Fruit fly (Drosophila melanogaster) whole organism, pupa: Measurements from ENCODE around the gene PolI.
A peak's percentile ranks its signal among the peaks of the same experiment; 100 is the strongest.

Experiments used
- CG10348 ChIP-seq: fragments of 200-800 bp; sonication (Bioruptor generic); IDR thresholded peaks from 2 replicates; pipeline ENCODE4 v1.3.6; 2022; ENCODE audit warnings: missing biosample characterization, missing genetic modification characterization
- CG12605 ChIP-seq: fragments of 200-800 bp; sonication (Bioruptor generic); IDR thresholded peaks from 2 replicates; pipeline ENCODE4 v1.3.6; 2022; ENCODE audit warnings: missing biosample characterization, missing genetic modification characterization
- CG13204 ChIP-seq: fragments of 200-800 bp; sonication (Bioruptor generic); optimal IDR thresholded peaks from 2 replicates; lab custom pipeline; 2018; ENCODE audit warnings: missing biosample characterization, mild to moderate bottlenecking, missing genetic modification characterization, moderate library complexity
- CG14655 ChIP-seq: fragments of 200-800 bp; sonication (Bioruptor generic); optimal IDR thresholded peaks from 3 replicates; lab custom pipeline; 2017; ENCODE audit warnings: mild to moderate bottlenecking, missing biosample characterization, missing genetic modification reagents, missing genetic modification characterization
- CG15710 ChIP-seq: fragments of 200-800 bp; sonication (Bioruptor generic); optimal IDR thresholded peaks from 2 replicates; lab custom pipeline; 2018; ENCODE audit warnings: missing biosample characterization, mild to moderate bottlenecking, missing genetic modification characterization, moderate library complexity
- CG17806 ChIP-seq: fragments of 200-800 bp; sonication (Bioruptor generic); optimal IDR thresholded peaks from 2 replicates; lab custom pipeline; 2018; ENCODE audit warnings: missing biosample characterization, mild to moderate bottlenecking, missing genetic modification characterization, moderate library complexity
- CG32121 ChIP-seq: fragments of 200-800 bp; sonication (Bioruptor generic); IDR thresholded peaks from 2 replicates; pipeline ENCODE4 v1.3.6; 2022; ENCODE audit warnings: missing biosample characterization, missing genetic modification characterization
- CG34367 ChIP-seq: fragments of 200-800 bp; sonication (Bioruptor generic); optimal IDR thresholded peaks from 2 replicates; lab custom pipeline; 2018; ENCODE audit warnings: missing biosample characterization, mild to moderate bottlenecking, missing genetic modification characterization
- CG4496 ChIP-seq: fragments of 200-800 bp; sonication (Bioruptor generic); IDR thresholded peaks from 3 replicates; pipeline ENCODE4 v1.3.6; 2022; ENCODE audit warnings: missing biosample characterization, missing genetic modification characterization
- CG8159 ChIP-seq: fragments of 200-800 bp; sonication (Bioruptor generic); optimal IDR thresholded peaks from 3 replicates; lab custom pipeline; 2018; ENCODE audit warnings: missing biosample characterization, mild to moderate bottlenecking, missing genetic modification characterization, moderate library complexity
- CG8301 ChIP-seq: fragments of 200-800 bp; sonication (Bioruptor generic); optimal IDR thresholded peaks from 2 replicates; lab custom pipeline; 2018; ENCODE audit warnings: missing biosample characterization, mild to moderate bottlenecking, missing genetic modification characterization
- CG9948 ChIP-seq: fragments of 200-800 bp; sonication (Bioruptor generic); optimal IDR thresholded peaks from 2 replicates; lab custom pipeline; 2018; ENCODE audit warnings: missing biosample characterization, mild to moderate bottlenecking, missing genetic modification characterization, moderate library complexity
- D1 ChIP-seq: fragments of 200-800 bp; sonication (Bioruptor generic); optimal IDR thresholded peaks from 2 replicates; lab custom pipeline; 2018; ENCODE audit warnings: missing biosample characterization, mild to moderate bottlenecking, missing genetic modification characterization, moderate library complexity
- EcR ChIP-seq: fragments of 200-800 bp; sonication (Bioruptor generic); optimal IDR thresholded peaks from 3 replicates; lab custom pipeline; 2019; ENCODE audit warnings: missing biosample characterization, missing genetic modification characterization, mild to moderate bottlenecking, moderate library complexity, missing genetic modification reagents
- Ets98B ChIP-seq: fragments of 200-800 bp; sonication (Bioruptor generic); IDR thresholded peaks from 2 replicates; pipeline ENCODE4 v1.3.6; 2022; ENCODE audit warnings: missing biosample characterization, missing genetic modification characterization
- Pif1A ChIP-seq: fragments of 200-800 bp; sonication (Bioruptor generic); optimal IDR thresholded peaks from 3 replicates; lab custom pipeline; 2016; ENCODE audit warnings: missing biosample characterization, missing genetic modification characterization
- Pif1B ChIP-seq: fragments of 200-800 bp; sonication (Bioruptor generic); optimal IDR thresholded peaks from 3 replicates; lab custom pipeline; 2016; ENCODE audit warnings: missing biosample characterization, missing genetic modification characterization
- Snoo ChIP-seq: fragments of 200-800 bp; sonication (Bioruptor generic); optimal IDR thresholded peaks from 3 replicates; lab custom pipeline; 2017; ENCODE audit warnings: missing biosample characterization, mild to moderate bottlenecking, missing genetic modification characterization, inconsistent platforms
- fd96Ca ChIP-seq: fragments of 200-800 bp; sonication (Bioruptor generic); IDR thresholded peaks from 3 replicates; pipeline ENCODE4 v1.3.6; 2022; ENCODE audit warnings: missing biosample characterization, missing genetic modification characterization
- gl ChIP-seq: fragments of 200-800 bp; sonication (Bioruptor generic); optimal IDR thresholded peaks from 2 replicates; lab custom pipeline; 2018; ENCODE audit warnings: missing biosample characterization, mild to moderate bottlenecking, missing genetic modification characterization
- rn ChIP-seq: fragments of 200-800 bp; sonication (Bioruptor generic); IDR thresholded peaks from 2 replicates; pipeline ENCODE4 v1.3.6; 2022; ENCODE audit warnings: missing biosample characterization, missing genetic modification characterization

PolI gene

DNA sequence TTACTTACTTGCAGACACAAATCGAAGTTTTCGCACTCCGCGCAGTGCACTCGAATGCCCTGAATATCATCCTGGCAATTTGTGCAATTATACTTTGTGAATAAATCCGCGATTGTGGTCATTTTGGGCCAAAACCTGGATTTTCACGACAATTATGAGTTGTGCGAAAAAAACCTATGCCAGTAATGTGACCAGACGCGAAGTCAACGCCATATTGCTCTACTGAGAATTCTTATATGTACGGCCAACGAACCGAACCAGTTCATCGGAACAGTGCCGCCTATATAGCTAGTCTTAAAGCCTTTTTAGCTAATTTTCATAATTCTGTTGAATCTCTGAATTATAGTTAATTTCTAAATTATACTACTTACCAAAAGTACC, 7.0 kb downstream of the PolI start, which contains the start of gene Ada2b:
TSS of gene Ada2b (minus strand) at position 214 of the 381 bp plus-strand sequence.
- no peak for TF ChIP-seq CG32121 (GFP tag; lab: Robert Waterston, UW)
- TF ChIP-seq CG4496 (GFP tag; lab: Robert Waterston, UW) = no peak
- TF ChIP-seq CG9948 = no peak
- no peak for TF ChIP-seq CG15710 (tag; lab: Kevin White, UChicago)
- TF ChIP-seq gl (tag; lab: Kevin White, UChicago) = no peak
- peak; percentile 35 for TF ChIP-seq EcR (GFP tag; lab: Kevin White, UChicago)
- no peak for TF ChIP-seq CG17806 (tag; lab: Kevin White, UChicago)
- TF ChIP-seq D1 (tag; lab: Kevin White, UChicago) = peak; percentile 41
- TF ChIP-seq rn (GFP tag; lab: Robert Waterston, UW) = no peak
- no peak for TF ChIP-seq CG10348 (GFP tag; lab: Robert Waterston, UW)
- no peak for TF ChIP-seq CG13204 (GFP tag; lab: Kevin White, UChicago)
- TF ChIP-seq Pif1A (GFP tag; lab: Kevin White, UChicago) = no peak

DNA sequence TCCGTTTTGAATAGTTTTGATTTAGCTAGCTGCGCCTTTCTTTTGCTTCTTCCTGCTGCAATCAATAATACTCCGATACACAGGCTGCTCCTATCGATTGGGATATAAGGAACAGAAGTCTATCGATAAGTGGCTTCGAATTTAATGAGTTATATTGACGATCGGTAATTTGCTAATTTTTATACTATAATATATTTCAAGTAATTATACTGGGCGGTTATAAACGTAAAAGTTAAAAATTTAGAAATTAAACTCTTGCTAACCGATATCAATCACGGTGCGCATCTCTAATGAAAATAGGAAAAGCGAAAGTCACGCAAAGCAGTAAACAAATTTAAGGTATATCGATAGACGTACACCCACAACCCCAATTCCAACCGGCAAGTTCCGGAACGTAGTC, 10.4 kb downstream of the PolI start, which contains the start of the genes CG9636, CG18749 and CG33722:
TSS of gene CG9636 (minus strand) at position 73 of the 400 bp plus-strand sequence.
TSS of gene CG18749 (plus strand) at position 336 of the 400 bp plus-strand sequence.
TSS of gene CG33722 (plus strand) at position 336 of the 400 bp plus-strand sequence.
- peak; percentile 4 for TF ChIP-seq EcR (GFP tag; lab: Kevin White, UChicago)
- TF ChIP-seq CG17806 (tag; lab: Kevin White, UChicago) = peak; percentile 41
- TF ChIP-seq gl (tag; lab: Kevin White, UChicago) = no peak
- TF ChIP-seq CG8159 (tag; lab: Kevin White, UChicago) = peak; percentile 40
- TF ChIP-seq Ets98B = peak; percentile 52; the same call in 1 of the 2 replicates
- TF ChIP-seq CG15710 (tag; lab: Kevin White, UChicago) = peak; percentile 58
- TF ChIP-seq Pif1A (GFP tag; lab: Kevin White, UChicago) = no peak
- TF ChIP-seq CG4496 (GFP tag; lab: Robert Waterston, UW) = peak; percentile 36; the same call in 1 of the 3 replicates
- TF ChIP-seq Pif1B (GFP tag; lab: Kevin White, UChicago) = peak; percentile 69
- TF ChIP-seq CG8301 (tag; lab: Kevin White, UChicago) = peak; percentile 52
- peak; percentile 26 for TF ChIP-seq D1 (tag; lab: Kevin White, UChicago)
- no peak for TF ChIP-seq CG12605 (GFP tag; lab: Robert Waterston, UW)
- no peak; the same call in 1 of the 2 replicates for TF ChIP-seq CG32121 (GFP tag; lab: Robert Waterston, UW)
- peak; percentile 45 for TF ChIP-seq Snoo (tag; lab: Kevin White, UChicago)

DNA sequence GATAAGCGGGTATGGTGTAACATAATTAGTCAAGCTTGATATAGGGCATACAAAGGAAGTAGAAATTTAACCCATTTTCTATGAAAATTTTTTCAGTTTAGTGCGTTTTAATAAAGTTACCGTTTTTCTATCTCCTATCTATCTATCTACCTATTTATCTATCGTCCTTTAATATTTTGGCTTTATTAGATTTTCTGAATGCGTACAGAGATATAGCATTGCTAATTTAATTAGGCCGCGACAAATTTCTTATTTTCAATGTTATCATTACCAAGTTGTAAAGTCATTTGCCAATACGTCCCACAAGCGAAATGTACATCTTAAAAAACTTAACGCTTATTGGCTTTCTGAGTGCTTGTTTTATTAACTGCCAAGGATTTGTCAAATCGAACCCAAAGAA, 14.8 kb downstream of the PolI start, which contains the start of gene CG15864:
TSS of gene CG15864 (plus strand) at position 301 of the 400 bp plus-strand sequence.
- no peak for TF ChIP-seq CG8301 (tag; lab: Kevin White, UChicago)
- TF ChIP-seq CG34367 (tag; lab: Kevin White, UChicago) = no peak
- no peak for TF ChIP-seq CG9948
- no peak for TF ChIP-seq fd96Ca (GFP tag; lab: Robert Waterston, UW)
- TF ChIP-seq gl (tag; lab: Kevin White, UChicago) = no peak
- no peak for TF ChIP-seq D1 (tag; lab: Kevin White, UChicago)
- no peak for TF ChIP-seq Snoo (tag; lab: Kevin White, UChicago)

DNA sequence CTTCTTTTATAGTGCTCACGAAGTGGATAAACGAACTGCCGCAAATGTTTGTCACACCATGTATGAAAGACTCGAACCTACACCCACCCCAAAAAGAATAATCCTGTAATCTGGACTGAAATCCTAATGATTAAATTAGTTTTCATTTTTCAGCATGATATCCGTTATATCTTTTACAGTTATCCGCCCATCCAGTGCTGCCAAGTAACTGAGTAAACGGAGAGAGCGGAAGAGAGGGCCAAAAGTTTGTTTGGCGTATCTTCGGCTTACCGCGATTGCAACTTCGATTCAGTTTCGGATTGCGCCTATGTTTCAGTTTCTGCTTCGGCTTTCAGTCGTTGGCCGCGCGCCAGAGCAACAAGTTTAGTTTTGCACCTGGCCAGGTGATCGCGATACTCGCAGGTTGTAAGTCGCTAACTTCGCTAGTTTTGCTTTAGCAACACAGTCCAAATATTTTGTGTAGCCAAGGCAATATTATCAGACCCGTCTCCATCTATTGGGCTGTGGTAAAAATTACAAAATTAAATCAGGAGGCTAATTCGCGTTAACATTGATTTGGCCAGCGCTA, 16.9 kb downstream of the PolI start, which contains the start of gene mtg:
TSS of gene mtg (plus strand) at position 332 of the 568 bp plus-strand sequence.
- TF ChIP-seq Ets98B = peak; percentile 31; the same call in 1 of the 2 replicates
- TF ChIP-seq CG8301 (tag; lab: Kevin White, UChicago) = no peak
- no peak for TF ChIP-seq CG9948
- peak; percentile 25; the same call in 1 of the 3 replicates for TF ChIP-seq fd96Ca (GFP tag; lab: Robert Waterston, UW)
- TF ChIP-seq D1 (tag; lab: Kevin White, UChicago) = no peak
- peak; percentile 17; the same call in 1 of the 3 replicates for TF ChIP-seq CG4496 (GFP tag; lab: Robert Waterston, UW)
- TF ChIP-seq rn (GFP tag; lab: Robert Waterston, UW) = 0 out of 2 replicates have a peak, but pooled peaks have one; percentile 11

DNA sequence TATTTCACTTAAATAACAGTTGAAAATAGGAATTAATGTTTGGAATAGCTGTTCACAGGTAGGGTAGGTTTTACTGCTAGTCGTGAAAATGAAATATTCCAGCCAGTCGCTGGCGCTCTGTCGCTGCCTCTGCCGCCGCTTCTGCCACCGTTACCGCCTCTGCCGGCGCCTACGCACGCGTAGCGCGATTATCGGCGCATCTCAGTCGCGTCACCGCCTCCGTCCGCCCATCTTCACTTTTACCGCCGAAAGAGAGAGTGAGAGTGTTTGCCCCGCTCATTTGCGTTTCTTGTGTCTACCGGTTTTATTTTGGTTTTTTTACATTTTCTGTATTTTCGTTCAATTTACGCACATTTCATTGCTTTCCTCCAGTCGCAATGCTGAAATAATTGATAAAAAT, 18.2 kb downstream of the PolI start:
- 0 out of 3 replicates have a peak, but pooled peaks have one; percentile 18 for TF ChIP-seq fd96Ca (GFP tag; lab: Robert Waterston, UW)
- TF ChIP-seq EcR (GFP tag; lab: Kevin White, UChicago) = no peak
- TF ChIP-seq CG34367 (tag; lab: Kevin White, UChicago) = no peak
- TF ChIP-seq Pif1A (GFP tag; lab: Kevin White, UChicago) = no peak
- peak; percentile 90 for TF ChIP-seq CG13204 (GFP tag; lab: Kevin White, UChicago)

DNA sequence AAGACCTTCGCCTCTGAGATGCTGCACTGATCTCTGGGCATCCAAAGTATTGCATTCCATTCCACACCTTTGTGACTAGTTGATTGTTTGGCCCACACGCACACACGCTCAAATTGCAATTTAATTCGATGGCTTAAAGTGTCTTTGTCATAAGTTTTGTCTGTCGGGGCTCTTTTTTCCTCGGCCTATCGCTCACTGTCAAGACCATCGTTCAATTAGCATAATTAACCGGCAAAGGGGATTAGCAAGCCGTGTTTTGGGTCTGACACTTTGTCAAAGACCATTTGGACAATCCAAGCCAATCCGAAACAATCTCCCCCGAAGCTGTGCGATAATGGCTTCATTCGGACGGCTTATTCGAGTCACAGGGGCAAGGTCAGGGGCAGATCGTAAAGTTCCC, 21.0 kb downstream of the PolI start:
- TF ChIP-seq CG12605 (GFP tag; lab: Robert Waterston, UW) = no peak

DNA sequence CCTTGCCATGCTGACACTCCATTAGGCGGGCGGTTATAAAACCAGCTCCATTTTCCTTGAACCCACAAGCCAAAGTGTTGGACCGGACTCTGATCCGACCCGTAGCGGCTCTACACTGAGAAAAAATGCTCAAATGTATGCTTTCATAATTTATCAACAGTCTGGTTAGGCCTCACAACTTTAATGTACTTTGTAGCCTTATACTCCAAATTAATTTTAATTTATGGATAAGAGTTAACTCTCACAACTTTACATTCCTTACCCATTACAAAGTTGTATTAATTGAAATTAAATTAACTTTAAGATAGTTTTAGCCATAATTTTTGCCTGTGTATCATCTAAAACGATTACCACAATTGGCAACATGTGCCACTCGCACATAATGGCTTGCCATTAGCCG, 22.7 kb downstream of the PolI start:
- TF ChIP-seq CG14655 (GFP tag; lab: Kevin White, UChicago) (peak; percentile 68), CG12605 (GFP tag; lab: Robert Waterston, UW) (peak; percentile 36; the same call in 1 of the 2 replicates), CG32121 (GFP tag; lab: Robert Waterston, UW) (peak; percentile 53), Snoo (tag; lab: Kevin White, UChicago) (no peak), D1 (tag; lab: Kevin White, UChicago) (no peak), CG8301 (tag; lab: Kevin White, UChicago) (peak; percentile 68), Ets98B (peak; percentile 47; the same call in 1 of the 2 replicates), CG10348 (GFP tag; lab: Robert Waterston, UW) (no peak)
